Worm (Caenorhabditis elegans): ENCODE data around the gene asp-1.

asp-1 gene

DNA sequence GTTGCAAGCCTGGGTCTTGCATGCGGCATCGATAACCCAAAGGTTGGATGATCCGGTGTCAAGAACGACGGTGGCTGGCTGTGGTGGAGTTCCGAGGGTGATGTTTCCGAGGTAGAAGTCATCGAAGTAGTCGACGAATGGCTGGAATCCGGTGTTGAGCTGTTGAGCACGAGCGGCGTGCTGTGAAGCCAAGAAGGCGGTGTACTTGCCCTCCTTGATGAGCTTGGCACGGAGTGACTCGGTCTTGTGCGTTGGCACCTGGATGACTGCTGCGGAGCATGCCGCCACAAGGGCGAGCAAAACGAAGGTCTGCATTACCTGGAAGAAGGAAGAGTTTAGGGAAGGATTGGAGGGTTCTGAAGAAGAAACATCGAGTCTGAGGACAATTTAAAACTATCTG lies at the start of gene asp-1:
Gene asp-1, minus strand, starts transcription at position 315 of the 400 bp plus-strand sequence.
- no peak for TF ChIP-seq sea-1 (GFP tag; conservative IDR thresholded peaks at IDR 0.05)
- TF ChIP-seq pes-1 (GFP tag; IDR thresholded peaks at IDR 0.05): no peak
- TF ChIP-seq ets-7 (tag; optimal IDR thresholded peaks at IDR 0.05): no peak
- TF ChIP-seq hmg-4 (GFP tag; optimal IDR thresholded peaks at IDR 0.05): no peak
- no peak for TF ChIP-seq aly-1 (tag; optimal IDR thresholded peaks at IDR 0.05)
- no peak for TF ChIP-seq ceh-13 (GFP tag; optimal IDR thresholded peaks at IDR 0.05)
- no peak for TF ChIP-seq F13C5.2 (tag; optimal IDR thresholded peaks at IDR 0.05)

- TF ChIP-seq sea-1 (GFP tag; conservative IDR thresholded peaks at IDR 0.05) (no peak), pes-1 (GFP tag; IDR thresholded peaks at IDR 0.05) (no peak), F13C5.2 (tag; optimal IDR thresholded peaks at IDR 0.05) (no peak), B0310.2 (tag; optimal IDR thresholded peaks at IDR 0.05) (no peak), flt-1 (GFP tag; IDR thresholded peaks at IDR 0.05) (no peak), tbx-37 (GFP tag; conservative IDR thresholded peaks at IDR 0.05) (no peak), hmbx-1 (tag; optimal IDR thresholded peaks at IDR 0.05) (no peak), ceh-13 (GFP tag; optimal IDR thresholded peaks at IDR 0.05) (no peak), tra-4 (tag; optimal IDR thresholded peaks at IDR 0.05) (no peak), aly-1 (tag; optimal IDR thresholded peaks at IDR 0.05) (no peak), scrt-1 (GFP tag; IDR thresholded peaks at IDR 0.05) (no peak), ceh-36 (tag; optimal IDR thresholded peaks at IDR 0.05) (no peak)
Measured at ce11 chrV:19099504-19099903, 49.0 kb upstream of the asp-1 start.

DNA sequence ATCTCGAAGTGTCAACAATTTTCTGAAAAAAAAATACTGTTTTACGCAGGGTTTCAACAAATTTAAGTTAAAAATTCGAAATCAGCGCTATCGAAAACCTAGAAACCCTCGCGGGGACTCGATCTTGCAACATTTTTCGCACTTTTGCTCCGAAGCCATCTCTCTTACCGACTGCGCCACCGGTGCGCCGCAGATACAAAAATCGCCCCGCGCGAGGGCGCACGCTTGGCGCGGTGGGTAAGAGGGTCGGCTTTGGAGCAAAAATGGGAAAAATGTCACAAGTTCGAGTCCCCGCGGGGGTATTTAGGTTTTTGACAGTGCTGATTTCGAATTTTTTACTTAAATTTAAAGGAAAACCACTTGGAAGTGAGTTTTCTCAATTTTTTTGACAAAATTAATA lies 40.3 kb upstream of the asp-1 start:
- TF ChIP-seq tbx-11 (GFP tag; IDR thresholded peaks at IDR 0.05): no peak
- no peak for TF ChIP-seq hnd-1 (tag; optimal IDR thresholded peaks at IDR 0.05)
- TF ChIP-seq F13C5.2 (tag; optimal IDR thresholded peaks at IDR 0.05): no peak
- no peak for TF ChIP-seq ceh-13 (GFP tag; optimal IDR thresholded peaks at IDR 0.05)
- no peak for TF ChIP-seq ceh-36 (tag; optimal IDR thresholded peaks at IDR 0.05)
- TF ChIP-seq tbx-37 (GFP tag; conservative IDR thresholded peaks at IDR 0.05): no peak

ce11 chrV:19087426-19087825 lies 36.9 kb upstream of the asp-1 start, which contains the start of gene nhr-145:
nhr-145 (plus strand) TSS chrV:19087723.
- TF ChIP-seq aly-1 (tag; optimal IDR thresholded peaks at IDR 0.05) (no peak), ets-7 (tag; optimal IDR thresholded peaks at IDR 0.05) (no peak), hmbx-1 (tag; optimal IDR thresholded peaks at IDR 0.05) (no peak)

DNA sequence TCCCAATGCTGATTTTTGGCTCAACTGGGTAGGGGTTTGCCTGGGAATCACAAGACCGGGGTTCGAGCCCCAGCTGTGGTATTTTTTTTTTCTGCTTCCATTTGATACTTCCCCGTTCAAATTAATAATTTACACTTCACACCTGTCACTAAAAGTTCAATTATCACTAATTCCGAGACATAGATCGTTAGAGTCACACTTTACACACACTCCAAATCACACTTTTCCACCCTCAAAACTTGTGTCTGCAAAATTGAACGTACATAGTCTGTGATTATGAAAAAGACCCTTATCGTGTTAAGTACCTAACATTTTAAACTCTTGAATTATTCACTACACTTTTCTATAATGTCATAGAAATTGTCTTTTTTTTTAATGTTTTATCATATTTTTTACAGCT lies 33.2 kb upstream of the asp-1 start:
- TF ChIP-seq pes-1 (GFP tag; IDR thresholded peaks at IDR 0.05): no peak
- no peak for TF ChIP-seq aly-1 (tag; optimal IDR thresholded peaks at IDR 0.05)
- TF ChIP-seq ceh-13 (GFP tag; optimal IDR thresholded peaks at IDR 0.05): no peak
- no peak for TF ChIP-seq ama-1 (optimal IDR thresholded peaks at IDR 0.05)
- no peak for TF ChIP-seq flt-1 (GFP tag; IDR thresholded peaks at IDR 0.05)

DNA sequence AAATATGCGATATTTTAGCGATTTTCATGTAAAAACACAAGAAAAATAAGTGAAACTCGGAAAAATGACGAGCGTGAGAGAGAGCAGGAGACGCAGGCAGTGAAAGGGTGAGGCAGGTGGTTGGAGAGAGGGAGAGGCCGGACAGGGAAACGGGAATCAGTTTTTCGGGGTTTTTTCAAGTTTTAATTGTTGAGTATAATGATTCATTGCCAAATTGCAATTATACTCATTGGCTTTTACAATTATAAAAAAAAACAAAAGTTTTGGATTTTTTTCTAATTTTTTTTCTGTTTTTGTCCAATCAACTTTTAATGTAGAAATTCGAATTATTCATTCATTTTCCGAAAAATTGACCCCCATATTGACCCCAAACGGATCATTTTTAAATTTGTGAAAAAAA lies 32.0 kb upstream of the asp-1 start, which contains the start of gene nhr-95:
Gene nhr-95, minus strand, starts transcription at position 101 of the 400 bp plus-strand sequence.
- no peak for TF ChIP-seq tra-4 (tag; optimal IDR thresholded peaks at IDR 0.05)
- TF ChIP-seq scrt-1 (GFP tag; IDR thresholded peaks at IDR 0.05): 0 out of 2 replicates have a peak, but pooled peaks have one; percentile 55

ce11 chrV:19076835-19077234 lies 26.3 kb upstream of the asp-1 start:
- no peak for TF ChIP-seq ets-7 (tag; optimal IDR thresholded peaks at IDR 0.05)
- TF ChIP-seq hmbx-1 (tag; optimal IDR thresholded peaks at IDR 0.05): no peak
- TF ChIP-seq hnd-1 (tag; optimal IDR thresholded peaks at IDR 0.05): no peak
- TF ChIP-seq pes-1 (GFP tag; IDR thresholded peaks at IDR 0.05): no peak
- no peak for TF ChIP-seq ama-1 (optimal IDR thresholded peaks at IDR 0.05)
- no peak for TF ChIP-seq sea-1 (GFP tag; conservative IDR thresholded peaks at IDR 0.05)
- TF ChIP-seq tbx-11 (GFP tag; IDR thresholded peaks at IDR 0.05): no peak
- no peak for TF ChIP-seq flt-1 (GFP tag; IDR thresholded peaks at IDR 0.05)
- no peak for TF ChIP-seq F13C5.2 (tag; optimal IDR thresholded peaks at IDR 0.05)
- TF ChIP-seq tbx-37 (GFP tag; conservative IDR thresholded peaks at IDR 0.05): no peak
- no peak for TF ChIP-seq ceh-13 (GFP tag; optimal IDR thresholded peaks at IDR 0.05)
- TF ChIP-seq B0310.2 (tag; optimal IDR thresholded peaks at IDR 0.05): no peak
- no peak for TF ChIP-seq tra-4 (tag; optimal IDR thresholded peaks at IDR 0.05)
- no peak for TF ChIP-seq aly-1 (tag; optimal IDR thresholded peaks at IDR 0.05)
- no peak for TF ChIP-seq ceh-36 (tag; optimal IDR thresholded peaks at IDR 0.05)
- TF ChIP-seq scrt-1 (GFP tag; IDR thresholded peaks at IDR 0.05): no peak
- TF ChIP-seq hmg-4 (GFP tag; optimal IDR thresholded peaks at IDR 0.05): no peak

DNA sequence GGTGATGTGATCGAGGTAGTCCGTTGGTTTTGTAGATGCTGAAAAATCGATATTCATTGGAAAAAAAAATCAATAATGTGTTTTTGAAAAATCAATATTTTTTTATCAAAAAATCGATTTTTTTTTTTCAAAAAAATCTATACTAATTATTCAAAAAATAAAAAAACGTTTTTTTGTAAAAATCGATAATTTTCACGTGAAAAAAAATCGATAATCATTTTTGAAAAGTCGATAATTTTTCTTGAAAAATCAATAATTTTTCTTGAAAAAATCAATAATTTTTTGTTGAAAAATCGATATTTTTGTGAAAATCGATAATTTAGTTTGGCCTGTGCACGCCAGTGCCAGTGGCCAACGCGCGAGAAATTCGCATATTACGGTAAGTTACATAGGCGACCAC lies 22.6 kb upstream of the asp-1 start:
- TF ChIP-seq F13C5.2 (tag; optimal IDR thresholded peaks at IDR 0.05) (no peak), hmg-4 (GFP tag; optimal IDR thresholded peaks at IDR 0.05) (no peak), ama-1 (optimal IDR thresholded peaks at IDR 0.05) (no peak), tra-4 (tag; optimal IDR thresholded peaks at IDR 0.05) (no peak), B0310.2 (tag; optimal IDR thresholded peaks at IDR 0.05) (no peak), tbx-11 (GFP tag; IDR thresholded peaks at IDR 0.05) (no peak), ceh-13 (GFP tag; optimal IDR thresholded peaks at IDR 0.05) (no peak), aly-1 (tag; optimal IDR thresholded peaks at IDR 0.05) (no peak), tbx-37 (GFP tag; conservative IDR thresholded peaks at IDR 0.05) (no peak), scrt-1 (GFP tag; IDR thresholded peaks at IDR 0.05) (no peak), hnd-1 (tag; optimal IDR thresholded peaks at IDR 0.05) (no peak), flt-1 (GFP tag; IDR thresholded peaks at IDR 0.05) (no peak), ets-7 (tag; optimal IDR thresholded peaks at IDR 0.05) (no peak), pes-1 (GFP tag; IDR thresholded peaks at IDR 0.05) (no peak)

DNA sequence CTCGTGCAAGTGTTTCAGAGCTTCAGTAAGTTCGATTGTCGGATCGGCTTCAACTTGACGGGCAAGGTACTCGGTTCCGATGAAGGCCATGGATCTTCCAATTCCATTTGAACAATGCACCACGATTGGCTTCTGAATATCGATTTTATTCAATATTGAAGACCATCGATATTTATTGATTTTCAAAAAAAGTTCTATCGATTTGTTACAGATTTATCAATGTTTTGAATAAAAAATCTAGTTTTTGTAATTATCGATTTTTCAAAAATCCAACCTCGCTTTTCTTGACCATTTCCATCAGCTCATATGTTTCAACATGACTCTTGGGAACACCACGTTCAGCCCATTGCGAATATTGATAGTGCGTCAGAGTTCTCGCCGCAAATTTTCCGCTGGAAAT lies 18.3 kb upstream of the asp-1 start:
- TF ChIP-seq flt-1 (GFP tag; IDR thresholded peaks at IDR 0.05): no peak
- TF ChIP-seq tbx-11 (GFP tag; IDR thresholded peaks at IDR 0.05): no peak
- no peak for TF ChIP-seq ama-1 (optimal IDR thresholded peaks at IDR 0.05)
- TF ChIP-seq hnd-1 (tag; optimal IDR thresholded peaks at IDR 0.05): no peak
